Worm (Caenorhabditis elegans) whole organism, L2 larva: ENCODE data around the gene R10E8.6.

Experiments used
- ZK546.5 ChIP-seq: sonication (generic microtip); optimal IDR thresholded peaks from 2 replicates; lab custom pipeline; 2017; ENCODE audit warnings: missing biosample characterization, missing genetic modification characterization
- dmd-4 ChIP-seq: sonication (generic microtip); optimal IDR thresholded peaks from 2 replicates; lab custom pipeline; 2017; ENCODE audit warnings: missing biosample characterization, missing genetic modification characterization
- nhr-12 ChIP-seq: fragments of 150-350 bp; optimal IDR thresholded peaks from 2 replicates; lab custom pipeline; 2014; ENCODE audit warnings: missing biosample characterization, missing genetic modification characterization
- nhr-237 ChIP-seq: fragments of 150-350 bp; optimal IDR thresholded peaks from 2 replicates; lab custom pipeline; 2014; ENCODE audit warnings: missing biosample characterization, missing genetic modification characterization
- nhr-6 ChIP-seq: fragments of 150-350 bp; optimal IDR thresholded peaks from 2 replicates; lab custom pipeline; 2014; ENCODE audit warnings: missing biosample characterization, missing genetic modification characterization

- TF ChIP-seq nhr-237 (tag; lab: Kevin White, UChicago), result no peak
- no peak for TF ChIP-seq dmd-4 (tag; lab: Kevin White, UChicago)
- TF ChIP-seq nhr-6 (tag; lab: Kevin White, UChicago), result no peak
- TF ChIP-seq nhr-12 (tag; lab: Kevin White, UChicago), result no peak
- TF ChIP-seq ZK546.5, result no peak
Measured at ce11 chrV:18270403-18270802, 4.2 kb upstream of the R10E8.6 start, which contains the start of gene Y37H2C.4.
